Fruit fly (Drosophila melanogaster) whole organism, embryonic: Measurements from ENCODE around the gene Shal.

Experiments used
- CG10147 ChIP-seq: fragments of 200-800 bp; sonication (Bioruptor generic); optimal IDR thresholded peaks from 2 replicates; lab custom pipeline; 2019; ENCODE audit warnings: missing biosample characterization, mild to moderate bottlenecking, missing genetic modification characterization, moderate library complexity
- CG10431 ChIP-seq: fragments of 200-800 bp; sonication (Bioruptor generic); optimal IDR thresholded peaks from 3 replicates; lab custom pipeline; 2018; ENCODE audit warnings: missing biosample characterization, mild to moderate bottlenecking, missing genetic modification characterization
- CG10543 ChIP-seq: fragments of 200-800 bp; sonication (Bioruptor generic); optimal IDR thresholded peaks from 3 replicates; lab custom pipeline; 2017; ENCODE audit warnings: missing biosample characterization, mild to moderate bottlenecking, missing genetic modification characterization, moderate library complexity
- CG11723 ChIP-seq: fragments of 200-800 bp; sonication (Bioruptor generic); optimal IDR thresholded peaks from 2 replicates; lab custom pipeline; 2017; ENCODE audit warnings: missing biosample characterization, mild to moderate bottlenecking, missing genetic modification characterization
- CG14441 ChIP-seq: fragments of 200-800 bp; sonication (Bioruptor generic); IDR thresholded peaks from 2 replicates; pipeline ENCODE4 v1.3.6; 2022; ENCODE audit warnings: missing biosample characterization, missing genetic modification characterization
- CG16813 ChIP-seq: fragments of 200-800 bp; sonication (Bioruptor generic); IDR thresholded peaks from 3 replicates; pipeline ENCODE4 v1.3.6; 2022; ENCODE audit warnings: missing biosample characterization, missing genetic modification characterization; ENCODE audit not compliant: partially characterized antibody
- CG17612 ChIP-seq: fragments of 200-800 bp; sonication (Bioruptor generic); IDR thresholded peaks from 2 replicates; pipeline ENCODE4 v1.3.6; 2022; ENCODE audit warnings: missing biosample characterization, missing genetic modification characterization
- CG2120 ChIP-seq: fragments of 200-800 bp; sonication (Bioruptor generic); optimal IDR thresholded peaks from 3 replicates; lab custom pipeline; 2016; ENCODE audit warnings: missing biosample characterization, missing genetic modification characterization
- CG2889 ChIP-seq: fragments of 200-800 bp; sonication (Bioruptor generic); IDR thresholded peaks from 3 replicates; pipeline ENCODE4 v1.3.6; 2022; ENCODE audit warnings: missing biosample characterization, missing genetic modification characterization
- CG31365 ChIP-seq: fragments of 200-800 bp; sonication (Bioruptor generic); optimal IDR thresholded peaks from 2 replicates; lab custom pipeline; 2018; ENCODE audit warnings: missing biosample characterization, mild to moderate bottlenecking, missing genetic modification characterization
- CG31388 ChIP-seq: fragments of 200-800 bp; sonication (Bioruptor generic); optimal IDR thresholded peaks from 2 replicates; lab custom pipeline; 2016; ENCODE audit warnings: missing biosample characterization, missing genetic modification characterization
- CG34224 ChIP-seq: fragments of 200-800 bp; sonication (Bioruptor generic); IDR thresholded peaks from 3 replicates; pipeline ENCODE4 v1.3.6; 2022; ENCODE audit warnings: missing biosample characterization, missing genetic modification characterization; ENCODE audit not compliant: partially characterized antibody
- CG3838 ChIP-seq: fragments of 200-800 bp; sonication (Bioruptor generic); optimal IDR thresholded peaks from 3 replicates; lab custom pipeline; 2016; ENCODE audit warnings: missing biosample characterization, missing genetic modification characterization
- CG42726 ChIP-seq: fragments of 200-800 bp; sonication (Bioruptor generic); IDR thresholded peaks from 2 replicates; pipeline ENCODE4 v1.3.6; 2022; ENCODE audit warnings: missing biosample characterization, missing genetic modification characterization; ENCODE audit not compliant: partially characterized antibody
- CG5180 ChIP-seq: fragments of 200-800 bp; sonication (Bioruptor generic); optimal IDR thresholded peaks from 3 replicates; lab custom pipeline; 2017; ENCODE audit warnings: missing biosample characterization, missing genetic modification characterization, mild to moderate bottlenecking, moderate library complexity, missing genetic modification reagents
- CG5953 ChIP-seq: fragments of 200-800 bp; sonication (Bioruptor generic); IDR thresholded peaks from 2 replicates; pipeline ENCODE4 v1.3.6; 2022; ENCODE audit warnings: missing biosample characterization, missing genetic modification characterization
- CG6689 ChIP-seq: fragments of 200-800 bp; sonication (Bioruptor generic); IDR thresholded peaks from 2 replicates; pipeline ENCODE4 v1.3.6; 2022; ENCODE audit warnings: missing biosample characterization, missing genetic modification characterization
- CG9437 ChIP-seq: fragments of 200-800 bp; sonication (Bioruptor generic); optimal IDR thresholded peaks from 2 replicates; lab custom pipeline; 2018; ENCODE audit warnings: missing biosample characterization, mild to moderate bottlenecking, missing genetic modification characterization
- CG9817 ChIP-seq: fragments of 200-800 bp; sonication (Bioruptor generic); optimal IDR thresholded peaks from 2 replicates; lab custom pipeline; 2018; ENCODE audit warnings: missing biosample characterization, mild to moderate bottlenecking, missing genetic modification characterization, moderate library complexity
- Dbx ChIP-seq: fragments of 200-800 bp; sonication (Bioruptor generic); IDR thresholded peaks from 3 replicates; pipeline ENCODE4 v1.3.6; 2022; ENCODE audit warnings: missing biosample characterization, missing genetic modification characterization
- Dip3 ChIP-seq: fragments of 200-800 bp; sonication (Bioruptor generic); optimal IDR thresholded peaks from 3 replicates; lab custom pipeline; 2016; ENCODE audit warnings: missing biosample characterization, missing genetic modification characterization
- Drgx ChIP-seq: fragments of 200-800 bp; sonication (Bioruptor generic); IDR thresholded peaks from 2 replicates; pipeline ENCODE4 v1.3.6; 2022; ENCODE audit warnings: missing biosample characterization, missing genetic modification characterization
- GATAe ChIP-seq: fragments of 200-800 bp; sonication (Bioruptor generic); conservative IDR thresholded peaks from 2 replicates; pipeline ENCODE4 v1.3.6; 2022; ENCODE audit warnings: missing biosample characterization, missing genetic modification characterization
- H15 ChIP-seq: fragments of 200-800 bp; sonication (Bioruptor generic); IDR thresholded peaks from 3 replicates; pipeline ENCODE4 v1.3.6; 2022; ENCODE audit warnings: missing biosample characterization, missing genetic modification characterization
- Hr51 ChIP-seq, 2 experiments: fragments of 200-800 bp; sonication (Bioruptor generic); optimal IDR thresholded peaks; 2 replicates in 1 of 2; 3 replicates in 1 of 2; lab custom pipeline; 2016 to 2018; ENCODE audit warnings: missing biosample characterization in 2 of 2, missing genetic modification characterization in 2 of 2, mild to moderate bottlenecking in 1 of 2, moderate library complexity in 1 of 2
- Lhr ChIP-seq: fragments of 200-800 bp; sonication (Bioruptor generic); optimal IDR thresholded peaks from 3 replicates; lab custom pipeline; 2017; ENCODE audit warnings: mild to moderate bottlenecking, missing biosample characterization, missing genetic modification reagents, missing genetic modification characterization
- Meics ChIP-seq: fragments of 200-800 bp; sonication (Bioruptor generic); optimal IDR thresholded peaks from 2 replicates; lab custom pipeline; 2017; ENCODE audit warnings: missing biosample characterization, mild to moderate bottlenecking, missing genetic modification characterization
- NC2α ChIP-seq: fragments of 200-800 bp; sonication (Bioruptor generic); optimal IDR thresholded peaks from 2 replicates; lab custom pipeline; 2016; ENCODE audit warnings: missing biosample characterization, missing genetic modification characterization
- PHDP ChIP-seq: fragments of 200-800 bp; sonication (Bioruptor generic); optimal IDR thresholded peaks from 3 replicates; lab custom pipeline; 2018; ENCODE audit warnings: missing biosample characterization, mild to moderate bottlenecking, missing genetic modification characterization, moderate library complexity
- Ptx1 ChIP-seq: fragments of 200-800 bp; sonication (Bioruptor generic); IDR thresholded peaks from 2 replicates; pipeline ENCODE4 v1.3.6; 2022; ENCODE audit warnings: missing biosample characterization, missing genetic modification characterization
- abd-A ChIP-seq: fragments of 200-800 bp; sonication (Bioruptor generic); optimal IDR thresholded peaks from 3 replicates; lab custom pipeline; 2019; ENCODE audit warnings: missing biosample characterization, mild to moderate bottlenecking, missing genetic modification characterization, moderate library complexity
- ac ChIP-seq: fragments of 200-800 bp; sonication (Bioruptor generic); optimal IDR thresholded peaks from 3 replicates; lab custom pipeline; 2017; ENCODE audit warnings: missing biosample characterization, mild to moderate bottlenecking, missing genetic modification characterization
- aop ChIP-seq: fragments of 200-800 bp; sonication (Bioruptor generic); IDR thresholded peaks from 2 replicates; pipeline ENCODE4 v1.3.6; 2022; ENCODE audit warnings: missing biosample characterization, missing genetic modification characterization
- croc ChIP-seq: fragments of 200-800 bp; sonication (Bioruptor generic); conservative IDR thresholded peaks from 3 replicates; pipeline ENCODE4 v1.3.6; 2022; ENCODE audit warnings: missing biosample characterization, missing genetic modification characterization
- disco-r ChIP-seq: fragments of 200-800 bp; sonication (Bioruptor generic); optimal IDR thresholded peaks from 2 replicates; lab custom pipeline; 2016; ENCODE audit warnings: missing biosample characterization, missing genetic modification characterization
- gce ChIP-seq: fragments of 200-800 bp; sonication (Bioruptor generic); IDR thresholded peaks from 3 replicates; pipeline ENCODE4 v1.3.6; 2022; ENCODE audit warnings: missing biosample characterization, missing genetic modification characterization
- grau ChIP-seq: fragments of 200-800 bp; optimal IDR thresholded peaks from 3 replicates; lab custom pipeline; 2019; ENCODE audit warnings: missing biosample characterization, mild to moderate bottlenecking, missing genetic modification characterization, moderate library complexity
- jigr1 ChIP-seq: fragments of 200-800 bp; sonication (Bioruptor generic); IDR thresholded peaks from 3 replicates; pipeline ENCODE4 v1.3.6; 2022; ENCODE audit warnings: missing biosample characterization, missing genetic modification characterization
- knrl ChIP-seq: fragments of 200-800 bp; sonication (Bioruptor generic); IDR thresholded peaks from 3 replicates; pipeline ENCODE4 v1.3.6; 2022; ENCODE audit warnings: missing biosample characterization, missing genetic modification characterization; ENCODE audit not compliant: partially characterized antibody
- lov ChIP-seq, 2 experiments: fragments of 200-800 bp in 1 of 2; fragments of >200 bp in 1 of 2; sonication (Bioruptor generic) in 1 of 2; IDR thresholded peaks in 1 of 2; optimal IDR thresholded peaks in 1 of 2; 2 replicates in 1 of 2; 3 replicates in 1 of 2; pipeline versions ENCODE4 v1.3.6 to Lab custom; 2017 to 2022; ENCODE audit warnings: missing biosample characterization in 1 of 2, missing genetic modification characterization in 1 of 2
- pfk ChIP-seq: fragments of 200-800 bp; sonication (Bioruptor generic); optimal IDR thresholded peaks from 2 replicates; lab custom pipeline; 2018; ENCODE audit warnings: missing biosample characterization, mild to moderate bottlenecking, missing genetic modification characterization, moderate library complexity
- phol ChIP-seq: fragments of 200-800 bp; sonication (Bioruptor generic); optimal IDR thresholded peaks from 3 replicates; lab custom pipeline; 2018; ENCODE audit warnings: missing biosample characterization, mild to moderate bottlenecking, missing genetic modification characterization, moderate library complexity
- pros ChIP-seq: fragments of 200-800 bp; sonication (Bioruptor generic); optimal IDR thresholded peaks from 3 replicates; lab custom pipeline; 2019; ENCODE audit warnings: missing biosample characterization, mild to moderate bottlenecking, missing genetic modification characterization, moderate library complexity
- sens ChIP-seq: fragments of 200-800 bp; sonication (Bioruptor generic); peaks from one replicate; lab custom pipeline; 2016; ENCODE audit warnings: missing biosample characterization, missing genetic modification characterization
- slp2 ChIP-seq: fragments of 200-800 bp; sonication (Bioruptor generic); optimal IDR thresholded peaks from 2 replicates; lab custom pipeline; 2016; ENCODE audit warnings: missing biosample characterization, missing genetic modification characterization
- sqz ChIP-seq: fragments of 200-800 bp; sonication (Bioruptor generic); optimal IDR thresholded peaks from 3 replicates; lab custom pipeline; 2018; ENCODE audit warnings: missing biosample characterization, mild to moderate bottlenecking, missing genetic modification characterization
- sr ChIP-seq: fragments of 200-800 bp; sonication (Bioruptor generic); IDR thresholded peaks from 3 replicates; pipeline ENCODE4 v1.3.6; 2022; ENCODE audit warnings: missing biosample characterization, missing genetic modification characterization
- stwl ChIP-seq: fragments of 200-800 bp; sonication (Bioruptor generic); optimal IDR thresholded peaks from 3 replicates; lab custom pipeline; 2018; ENCODE audit warnings: missing biosample characterization, mild to moderate bottlenecking, missing genetic modification characterization, moderate library complexity
- sug ChIP-seq: fragments of 200-800 bp; optimal IDR thresholded peaks from 2 replicates; lab custom pipeline; 2019; ENCODE audit warnings: missing biosample characterization, mild to moderate bottlenecking, missing genetic modification characterization, moderate library complexity
- trh ChIP-seq: fragments of 200-800 bp; sonication (Bioruptor generic); optimal IDR thresholded peaks from 2 replicates; lab custom pipeline; 2016; ENCODE audit warnings: missing biosample characterization, missing genetic modification characterization
- tx ChIP-seq: fragments of 200-800 bp; sonication (Bioruptor generic); optimal IDR thresholded peaks from 2 replicates; lab custom pipeline; 2016; ENCODE audit warnings: missing biosample characterization, missing genetic modification characterization

The Shal gene

DNA sequence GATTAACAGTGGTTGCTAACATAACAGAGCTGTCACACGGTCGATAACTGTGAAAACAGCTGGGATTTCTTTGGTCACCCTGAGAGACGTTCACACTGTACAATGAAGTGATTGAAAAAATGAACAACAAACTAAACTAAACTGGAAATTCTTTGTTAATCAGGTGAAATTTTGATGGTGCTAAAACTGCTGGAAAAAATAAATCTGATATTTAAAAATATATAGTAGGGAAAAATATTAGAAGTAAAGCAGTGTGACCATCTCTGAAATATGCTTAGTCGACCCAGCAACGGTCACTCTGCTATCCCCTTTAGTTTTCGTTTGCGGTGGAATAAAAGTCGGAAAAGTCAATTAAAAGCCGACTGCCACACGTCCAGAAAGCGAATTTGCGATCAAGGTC lies 1.6 kb upstream of the Shal start, which contains the start of the genes CG9231 and CG9330 (continued):
- no peak for TF ChIP-seq sqz (GFP tag; lab: Kevin White, UChicago)
- TF ChIP-seq aop (GFP tag; lab: Robert Waterston, UW), result no peak
- no peak for TF ChIP-seq CG31388 (GFP tag; lab: Kevin White, UChicago)
- TF ChIP-seq phol (tag; lab: Kevin White, UChicago), result peak; percentile 44
- TF ChIP-seq knrl, result 0 out of 3 replicates have a peak, but pooled peaks have one; percentile 32
- TF ChIP-seq grau (tag; lab: Kevin White, UChicago), result peak; percentile 32
- TF ChIP-seq NC2α (GFP tag; lab: Kevin White, UChicago), result no peak
- no peak for TF ChIP-seq croc (GFP tag; lab: Robert Waterston, UW)
- peak; percentile 52 for TF ChIP-seq CG2120 (GFP tag; lab: Kevin White, UChicago)
- TF ChIP-seq trh (GFP tag; lab: Kevin White, UChicago), result no peak
- no peak for TF ChIP-seq gce (GFP tag; lab: Robert Waterston, UW)
- TF ChIP-seq tx (GFP tag; lab: Kevin White, UChicago), result no peak
- TF ChIP-seq Hr51 (GFP tag; optimal IDR thresholded peaks at IDR 0.05; lab: Kevin White, UChicago), result peak; percentile 11 to 38
- peak; percentile 11; the same call in 1 of the 2 replicates for TF ChIP-seq Ptx1 (GFP tag; lab: Robert Waterston, UW)
- TF ChIP-seq Meics (GFP tag; lab: Kevin White, UChicago), result peak; percentile 11
- no peak for TF ChIP-seq CG2889 (GFP tag; lab: Robert Waterston, UW)
- TF ChIP-seq PHDP (tag; lab: Kevin White, UChicago), result peak; percentile 9
- no peak for TF ChIP-seq CG31365 (tag; lab: Kevin White, UChicago)
- peak; percentile 89 for TF ChIP-seq sens (GFP tag; lab: Kevin White, UChicago)
- TF ChIP-seq disco-r (GFP tag; lab: Kevin White, UChicago), result no peak
- no peak for TF ChIP-seq Dip3
- no peak for TF ChIP-seq CG6689 (GFP tag; lab: Robert Waterston, UW)
- no peak for TF ChIP-seq CG42726 (GFP tag; lab: Robert Waterston, UW)
- no peak for TF ChIP-seq H15 (GFP tag; lab: Robert Waterston, UW)
- peak; percentile 84 for TF ChIP-seq stwl (tag; lab: Kevin White, UChicago)
- TF ChIP-seq GATAe (GFP tag; lab: Robert Waterston, UW), result no peak
- no peak for TF ChIP-seq CG5953
- no peak for TF ChIP-seq CG17612
- TF ChIP-seq Drgx (GFP tag; lab: Robert Waterston, UW), result no peak
- no peak for TF ChIP-seq ac
- no peak for TF ChIP-seq CG3838 (GFP tag; lab: Kevin White, UChicago)
- no peak for TF ChIP-seq CG14441 (GFP tag; lab: Robert Waterston, UW)
- peak; percentile 65 for TF ChIP-seq CG10431 (GFP tag; lab: Kevin White, UChicago)
- no peak for TF ChIP-seq CG9817 (tag; lab: Kevin White, UChicago)
- TF ChIP-seq sug (tag; lab: Kevin White, UChicago), result peak; percentile 36
- TF ChIP-seq CG11723 (GFP tag; lab: Kevin White, UChicago), result no peak
- TF ChIP-seq Dbx (GFP tag; lab: Robert Waterston, UW), result no peak
- TF ChIP-seq jigr1 (GFP tag; lab: Robert Waterston, UW), result no peak
- no peak for TF ChIP-seq lov (optimal IDR thresholded peaks at IDR 0.05; lab: Kevin White, UChicago)
- no peak for TF ChIP-seq lov (GFP tag; IDR thresholded peaks at IDR 0.05; lab: Robert Waterston, UW)
- no peak for TF ChIP-seq abd-A (tag; lab: Kevin White, UChicago)
- no peak for TF ChIP-seq pros (GFP tag; lab: Kevin White, UChicago)
- TF ChIP-seq CG9437 (GFP tag; lab: Kevin White, UChicago), result no peak
- peak; percentile 69 for TF ChIP-seq Lhr (GFP tag; lab: Kevin White, UChicago)
- no peak for TF ChIP-seq pfk (GFP tag; lab: Kevin White, UChicago)
- TF ChIP-seq CG5180, result no peak
- TF ChIP-seq sr (GFP tag; lab: Robert Waterston, UW), result no peak
- peak; percentile 22 for TF ChIP-seq CG10543 (GFP tag; lab: Kevin White, UChicago)
- TF ChIP-seq CG16813, result no peak
- TF ChIP-seq CG34224 (GFP tag; lab: Robert Waterston, UW), result peak; percentile 42; the same call in 1 of the 3 replicates
- no peak for TF ChIP-seq CG10147 (GFP tag; lab: Kevin White, UChicago)
- no peak for TF ChIP-seq slp2 (GFP tag; lab: Kevin White, UChicago)
